Worm (Caenorhabditis elegans): ENCODE results near the gene pdha-1.
A peak's percentile ranks its signal among the peaks of the same experiment; 100 is the strongest.

pdha-1 gene

ce11 chrII:8039416-8039815 lies 26.7 kb upstream of the pdha-1 start, which contains the start of the genes ubh-4 and algn-6:
TSS of gene ubh-4 (minus strand) at chrII:8039597.
TSS of gene algn-6 (plus strand) at chrII:8039802.
- TF ChIP-seq fos-1 (tag; optimal IDR thresholded peaks at IDR 0.05), result peak; percentile 45
- peak; percentile 61 for TF ChIP-seq nhr-129 (tag; optimal IDR thresholded peaks at IDR 0.05)
- TF ChIP-seq unc-55 (GFP tag; optimal IDR thresholded peaks at IDR 0.05), result peak; percentile 72
- peak; percentile 86 for TF ChIP-seq C34F6.9 (tag; optimal IDR thresholded peaks at IDR 0.05)
- no peak for TF ChIP-seq mdl-1 (tag; optimal IDR thresholded peaks at IDR 0.05)
- TF ChIP-seq elt-3 (tag; optimal IDR thresholded peaks at IDR 0.05), result no peak
- no peak for TF ChIP-seq ztf-11 (tag; optimal IDR thresholded peaks at IDR 0.05)
- TF ChIP-seq gmeb-1 (tag; optimal IDR thresholded peaks at IDR 0.05), result peak; percentile 59
- peak; percentile 26 for TF ChIP-seq sma-9 (GFP tag; optimal IDR thresholded peaks at IDR 0.05)
- TF ChIP-seq sma-9 (tag; optimal IDR thresholded peaks at IDR 0.05), result no peak
- peak; percentile 66 for TF ChIP-seq sma-3 (GFP tag; optimal IDR thresholded peaks at IDR 0.05)
- no peak for TF ChIP-seq ceh-82 (tag; optimal IDR thresholded peaks at IDR 0.05)
- TF ChIP-seq lsy-2 (tag; optimal IDR thresholded peaks at IDR 0.05), result peak; percentile 57 to 96
- no peak for TF ChIP-seq nhr-10 (tag; optimal IDR thresholded peaks at IDR 0.05)
- no peak for TF ChIP-seq zag-1 (tag; optimal IDR thresholded peaks at IDR 0.05)
- TF ChIP-seq ceh-16 (tag; optimal IDR thresholded peaks at IDR 0.05), result no peak
- TF ChIP-seq nhr-237 (tag; optimal IDR thresholded peaks at IDR 0.05), result no peak
- no peak for TF ChIP-seq snpc-4 (tag; optimal IDR thresholded peaks at IDR 0.05)
- TF ChIP-seq lin-13 (GFP tag; optimal IDR thresholded peaks at IDR 0.05), result peak; percentile 6
- no peak for TF ChIP-seq mab-5 (tag; optimal IDR thresholded peaks at IDR 0.05)
- TF ChIP-seq ZK546.5 (tag; optimal IDR thresholded peaks at IDR 0.05), result no peak
- TF ChIP-seq R02D3.7 (tag; optimal IDR thresholded peaks at IDR 0.05), result no peak
- TF ChIP-seq blmp-1 (tag; optimal IDR thresholded peaks at IDR 0.05; ENCODE audit: insufficient read depth), result no peak
- TF ChIP-seq nhr-21 (tag; optimal IDR thresholded peaks at IDR 0.05), result no peak
- no peak for TF ChIP-seq elt-1 (tag; optimal IDR thresholded peaks at IDR 0.05)
- peak; percentile 53 for TF ChIP-seq skn-1 (tag; optimal IDR thresholded peaks at IDR 0.05)
- TF ChIP-seq crh-2 (tag; optimal IDR thresholded peaks at IDR 0.05), result peak; percentile 62
- TF ChIP-seq F13H6.1 (tag; optimal IDR thresholded peaks at IDR 0.05), result no peak
- TF ChIP-seq dmd-4 (tag; optimal IDR thresholded peaks at IDR 0.05), result no peak
- no peak for TF ChIP-seq lin-39 (tag; optimal IDR thresholded peaks at IDR 0.05)
- TF ChIP-seq ztf-4 (tag; optimal IDR thresholded peaks at IDR 0.05), result no peak

- TF ChIP-seq ceh-82 (tag; optimal IDR thresholded peaks at IDR 0.05), result no peak
- peak; percentile 66 for TF ChIP-seq C34F6.9 (tag; optimal IDR thresholded peaks at IDR 0.05)
- peak; percentile 67 for TF ChIP-seq unc-55 (GFP tag; optimal IDR thresholded peaks at IDR 0.05)
- TF ChIP-seq lin-13 (GFP tag; optimal IDR thresholded peaks at IDR 0.05), result peak; percentile 34
- peak; percentile 38 for TF ChIP-seq nhr-129 (tag; optimal IDR thresholded peaks at IDR 0.05)
- TF ChIP-seq lsy-2 (tag; optimal IDR thresholded peaks at IDR 0.05), result peak in 1 of 2 experiments; percentile 69
These were observed 24.4 kb upstream of the pdha-1 start for ce11 chrII:8041642-8042041.

- TF ChIP-seq mdl-1 (tag; optimal IDR thresholded peaks at IDR 0.05), result no peak
- no peak for TF ChIP-seq elt-3 (tag; optimal IDR thresholded peaks at IDR 0.05)
- TF ChIP-seq ztf-11 (tag; optimal IDR thresholded peaks at IDR 0.05), result no peak
- no peak for TF ChIP-seq lin-13 (GFP tag; optimal IDR thresholded peaks at IDR 0.05)
- TF ChIP-seq nhr-129 (tag; optimal IDR thresholded peaks at IDR 0.05), result no peak
- TF ChIP-seq lsy-2 (tag; optimal IDR thresholded peaks at IDR 0.05), result no peak
- TF ChIP-seq unc-55 (GFP tag; optimal IDR thresholded peaks at IDR 0.05), result no peak
- TF ChIP-seq ztf-4 (tag; optimal IDR thresholded peaks at IDR 0.05), result no peak
- no peak for TF ChIP-seq ceh-16 (tag; optimal IDR thresholded peaks at IDR 0.05)
- TF ChIP-seq ztf-1 (GFP tag; conservative IDR thresholded peaks at IDR 0.05), result no peak
- no peak for TF ChIP-seq elt-1 (tag; optimal IDR thresholded peaks at IDR 0.05)
- no peak for TF ChIP-seq peb-1 (tag; optimal IDR thresholded peaks at IDR 0.05)
- no peak for TF ChIP-seq aly-2 (tag; optimal IDR thresholded peaks at IDR 0.05)
- no peak for TF ChIP-seq nhr-10 (tag; optimal IDR thresholded peaks at IDR 0.05)
- TF ChIP-seq ceh-82 (tag; optimal IDR thresholded peaks at IDR 0.05), result no peak
- TF ChIP-seq unc-62 (GFP tag; optimal IDR thresholded peaks at IDR 0.05), result no peak
- TF ChIP-seq nhr-11 (tag; optimal IDR thresholded peaks at IDR 0.05), result no peak
- TF ChIP-seq skn-1 (tag; optimal IDR thresholded peaks at IDR 0.05), result no peak
These were observed 23.8 kb upstream of the pdha-1 start, which contains the start of gene T05H10.1 for ce11 chrII:8042289-8042688. TSS of gene T05H10.1 (plus strand) at chrII:8042589.

ce11 chrII:8047264-8047663 lies 18.8 kb upstream of the pdha-1 start, which contains the start of gene apn-1:
TSS of gene apn-1 (plus strand) at chrII:8047564.
- TF ChIP-seq nhr-12 (tag; optimal IDR thresholded peaks at IDR 0.05), result no peak
- TF ChIP-seq alr-1 (tag; optimal IDR thresholded peaks at IDR 0.05), result no peak
